Worm (Caenorhabditis elegans): ENCODE measurements around the gene Y48A6B.9.
A peak's percentile ranks its signal among the peaks of the same experiment; 100 is the strongest.

The Y48A6B.9 gene

ce11 chrIII:10989491-10990032, 43.4 kb upstream of the Y48A6B.9 start:
- TF ChIP-seq nhr-237 (tag; optimal IDR thresholded peaks at IDR 0.05): peak; percentile 35
- TF ChIP-seq nhr-102 (tag; optimal IDR thresholded peaks at IDR 0.05): peak; percentile 96
- TF ChIP-seq gei-8 (GFP tag; optimal IDR thresholded peaks at IDR 0.05): peak; percentile 96
- peak; percentile 95 for TF ChIP-seq zfp-3 (GFP tag; conservative IDR thresholded peaks at IDR 0.05)
- TF ChIP-seq ZK337.2 (GFP tag; IDR thresholded peaks at IDR 0.05): peak; percentile 92
- TF ChIP-seq hif-1 (tag; optimal IDR thresholded peaks at IDR 0.05): peak; percentile 75 to 77
- peak; percentile 94 for TF ChIP-seq jun-1 (tag; optimal IDR thresholded peaks at IDR 0.05)
- peak; percentile 98 for TF ChIP-seq T26A8.4 (GFP tag; IDR thresholded peaks at IDR 0.05)
- peak; percentile 97 for TF ChIP-seq daf-19 (GFP tag; conservative IDR thresholded peaks at IDR 0.05)
- peak; percentile 66 for TF ChIP-seq nhr-28 (tag; optimal IDR thresholded peaks at IDR 0.05)
- peak; percentile 91 for TF ChIP-seq F10B5.3 (tag; optimal IDR thresholded peaks at IDR 0.05)
- peak; percentile 34 for TF ChIP-seq pqm-1 (tag; optimal IDR thresholded peaks at IDR 0.05)
- TF ChIP-seq zag-1 (tag; optimal IDR thresholded peaks at IDR 0.05): peak; percentile 70
- TF ChIP-seq pha-4 (GFP tag; IDR thresholded peaks at IDR 0.05): peak; percentile 98
- TF ChIP-seq pha-4 (tag; optimal IDR thresholded peaks at IDR 0.05): peak; percentile 31
- TF ChIP-seq spr-3 (GFP tag; optimal IDR thresholded peaks at IDR 0.05): peak; percentile 96
- TF ChIP-seq zip-11 (GFP tag; IDR thresholded peaks at IDR 0.05): peak; percentile 84
- TF ChIP-seq egl-43 (GFP tag; IDR thresholded peaks at IDR 0.05): peak; percentile 99
- peak; percentile 37 for TF ChIP-seq ceh-28 (tag; optimal IDR thresholded peaks at IDR 0.05)
- TF ChIP-seq nhr-77 (tag; optimal IDR thresholded peaks at IDR 0.05): peak; percentile 76
- peak; percentile 80 for TF ChIP-seq cey-2 (tag; optimal IDR thresholded peaks at IDR 0.05; ENCODE audit: borderline replicate concordance, insufficient read depth)
- peak; percentile 85; the same call in 1 of the 2 replicates for TF ChIP-seq tag-97 (GFP tag; IDR thresholded peaks at IDR 0.05)
- TF ChIP-seq dmd-9 (GFP tag; IDR thresholded peaks at IDR 0.05): peak; percentile 94
- peak; percentile 86 for TF ChIP-seq lin-29 (GFP tag; IDR thresholded peaks at IDR 0.05)
- peak; percentile 80 for TF ChIP-seq zfp-2 (tag; optimal IDR thresholded peaks at IDR 0.05)
- TF ChIP-seq dpl-1 (GFP tag; optimal IDR thresholded peaks at IDR 0.05): peak; percentile 84
- TF ChIP-seq madf-9 (GFP tag; conservative IDR thresholded peaks at IDR 0.05): peak; percentile 96
- TF ChIP-seq ztf-7 (tag; optimal IDR thresholded peaks at IDR 0.05): peak; percentile 93
- TF ChIP-seq Y48G9A.11 (GFP tag; IDR thresholded peaks at IDR 0.05): peak; percentile 91
- peak; percentile 99 for TF ChIP-seq F26F4.8 (GFP tag; conservative IDR thresholded peaks at IDR 0.05)
- TF ChIP-seq egl-27 (tag; optimal IDR thresholded peaks at IDR 0.05): peak; percentile 89
- peak; percentile 65 for TF ChIP-seq nhr-6 (tag; optimal IDR thresholded peaks at IDR 0.05)
- TF ChIP-seq lsy-2 (tag; optimal IDR thresholded peaks at IDR 0.05): peak; percentile 81 to 94
- TF ChIP-seq daf-8 (GFP tag; IDR thresholded peaks at IDR 0.05): peak; percentile 93; the same call in 1 of the 2 replicates
- peak; percentile 77 for TF ChIP-seq unc-39 (tag; optimal IDR thresholded peaks at IDR 0.05)
- peak; percentile 91 for TF ChIP-seq nhr-25 (tag; optimal IDR thresholded peaks at IDR 0.05; ENCODE audit: borderline replicate concordance, insufficient read depth)
- peak; percentile 99 for TF ChIP-seq dve-1 (tag; optimal IDR thresholded peaks at IDR 0.05; ENCODE audit: insufficient read depth)
- peak; percentile 97 for TF ChIP-seq F44E2.7 (GFP tag; IDR thresholded peaks at IDR 0.05)
- peak; percentile 98 for TF ChIP-seq ctbp-1 (GFP tag; IDR thresholded peaks at IDR 0.05)
- no peak for TF ChIP-seq ZK546.5 (tag; optimal IDR thresholded peaks at IDR 0.05)
- TF ChIP-seq mdl-1 (tag; optimal IDR thresholded peaks at IDR 0.05): peak; percentile 50 to 64
- peak; percentile 96 for TF ChIP-seq Y75B8A.6 (GFP tag; IDR thresholded peaks at IDR 0.05)
- no peak for TF ChIP-seq skn-1 (tag; optimal IDR thresholded peaks at IDR 0.05)
- TF ChIP-seq lin-38 (GFP tag; IDR thresholded peaks at IDR 0.05): peak; percentile 94
- peak; percentile 90 for TF ChIP-seq nhr-11 (tag; optimal IDR thresholded peaks at IDR 0.05)
- peak; percentile 96 for TF ChIP-seq D1046.2 (GFP tag; IDR thresholded peaks at IDR 0.05)
- peak; percentile 88 for TF ChIP-seq hlh-11 (tag; optimal IDR thresholded peaks at IDR 0.05)
- peak; percentile 90 for TF ChIP-seq nhr-111 (GFP tag; optimal IDR thresholded peaks at IDR 0.05)
- peak; percentile 96 for TF ChIP-seq php-3 (GFP tag; IDR thresholded peaks at IDR 0.05)
- TF ChIP-seq daf-16 (GFP tag; optimal IDR thresholded peaks at IDR 0.05): peak; percentile 89 to 92
- TF ChIP-seq daf-16 (tag; optimal IDR thresholded peaks at IDR 0.05): peak; percentile 87
